Worm (Caenorhabditis elegans) whole organism, L4 larva: Measurements from ENCODE around the gene his-69.

Source experiments
- F37D6.2 ChIP-seq: sonication (generic microtip); optimal IDR thresholded peaks from 2 replicates; lab custom pipeline; 2016; ENCODE audit warnings: mild to moderate bottlenecking, missing genetic modification characterization, missing compliant biosample characterization
- F44E2.7 ChIP-seq: fragments of 200-800 bp; sonication (Bioruptor generic); IDR thresholded peaks from 2 replicates; pipeline ENCODE4 v2.1.2; 2022; ENCODE audit warnings: missing genetic modification characterization, missing compliant biosample characterization
- R02D3.7 ChIP-seq: fragments of 150-350 bp; sonication (generic microtip); optimal IDR thresholded peaks from 3 replicates; lab custom pipeline; 2014; ENCODE audit warnings: missing biosample characterization, missing genetic modification characterization
- Y105C5A.15 ChIP-seq: fragments of 200-800 bp; sonication (Bioruptor generic); IDR thresholded peaks from 2 replicates; pipeline ENCODE4 v1.3.6; 2022; ENCODE audit warnings: missing genetic modification characterization, missing compliant biosample characterization
- Y48G9A.11 ChIP-seq: fragments of 200-800 bp; sonication (Bioruptor generic); IDR thresholded peaks from 2 replicates; pipeline ENCODE4 v1.3.6; 2022; ENCODE audit warnings: missing genetic modification reagents, missing genetic modification characterization, missing compliant biosample characterization
- ZK546.5 ChIP-seq, 2 experiments: sonication (generic microtip); optimal IDR thresholded peaks; 2 replicates each; lab custom pipeline; 2017; ENCODE audit warnings: missing biosample characterization in 2 of 2, missing genetic modification characterization in 2 of 2
- aha-1 ChIP-seq: fragments of 150-350 bp; peaks from one replicate; lab custom pipeline; 2014; ENCODE audit warnings: missing biosample characterization, missing genetic modification characterization
- aly-2 ChIP-seq: sonication (generic microtip); optimal IDR thresholded peaks from 2 replicates; lab custom pipeline; 2018; ENCODE audit warnings: missing biosample characterization, missing genetic modification characterization
- ceh-82 ChIP-seq: sonication (generic microtip); optimal IDR thresholded peaks from 2 replicates; lab custom pipeline; 2017; ENCODE audit warnings: missing biosample characterization, missing genetic modification characterization
- ces-1 ChIP-seq: fragments of 150-350 bp; sonication (generic microtip); optimal IDR thresholded peaks from 4 replicates; lab custom pipeline; 2014; ENCODE audit warnings: missing biosample characterization, missing genetic modification reagents, missing genetic modification characterization
- daf-19 ChIP-seq: fragments of 200-800 bp; sonication (Bioruptor generic); conservative IDR thresholded peaks from 2 replicates; pipeline ENCODE4 v1.3.6; 2022; ENCODE audit warnings: missing genetic modification characterization, missing compliant biosample characterization
- dmd-6 ChIP-seq: fragments of 200-800 bp; sonication (Bioruptor generic); IDR thresholded peaks from 2 replicates; pipeline ENCODE4 v1.3.6; 2022; ENCODE audit warnings: missing genetic modification reagents, missing genetic modification characterization, missing compliant biosample characterization
- dmd-8 ChIP-seq: fragments of 200-800 bp; sonication (Bioruptor generic); IDR thresholded peaks from 2 replicates; pipeline ENCODE4 v1.3.6; 2022; ENCODE audit warnings: missing genetic modification characterization, missing compliant biosample characterization
- dpl-1 ChIP-seq: fragments of 150-350 bp; optimal IDR thresholded peaks from 2 replicates; lab custom pipeline; 2014; ENCODE audit warnings: missing biosample characterization, missing genetic modification reagents, missing genetic modification characterization
- duxl-1 ChIP-seq: sonication (generic microtip); optimal IDR thresholded peaks from 2 replicates; lab custom pipeline; 2016; ENCODE audit warnings: mild to moderate bottlenecking, missing genetic modification characterization, moderate library complexity, missing compliant biosample characterization; ENCODE audit not compliant: poor library complexity
- dve-1 ChIP-seq: sonication (generic microtip); optimal IDR thresholded peaks from 2 replicates; lab custom pipeline; 2017; ENCODE audit warnings: antibody characterized with exemption, mild to moderate bottlenecking, missing genetic modification characterization, missing compliant biosample characterization; ENCODE audit not compliant: insufficient read depth
- egl-43 ChIP-seq: fragments of 200-800 bp; sonication (Bioruptor generic); IDR thresholded peaks from 2 replicates; pipeline ENCODE4 v1.3.6; 2022; ENCODE audit warnings: missing genetic modification reagents, missing genetic modification characterization, missing compliant biosample characterization
- hif-1 ChIP-seq, 2 experiments: sonication (generic microtip); optimal IDR thresholded peaks; 2 replicates each; lab custom pipeline; 2016 to 2017; ENCODE audit warnings: missing compliant biosample characterization in 2 of 2, missing genetic modification characterization in 2 of 2, missing genetic modification reagents in 2 of 2, missing genotype in 2 of 2, mild to moderate bottlenecking in 1 of 2
- hlh-30 ChIP-seq: sonication (generic microtip); optimal IDR thresholded peaks from 2 replicates; lab custom pipeline; 2017; ENCODE audit warnings: antibody characterized with exemption, mild to moderate bottlenecking, missing genetic modification characterization, missing compliant biosample characterization; ENCODE audit not compliant: insufficient read depth
- hmg-1.1 ChIP-seq: fragments of 200-800 bp; sonication (Bioruptor generic); IDR thresholded peaks from 2 replicates; pipeline ENCODE4 v1.3.6; 2022; ENCODE audit warnings: missing genetic modification reagents, missing genetic modification characterization, missing compliant biosample characterization
- lin-1 ChIP-seq: fragments of 200-800 bp; sonication (Bioruptor generic); IDR thresholded peaks from 2 replicates; pipeline ENCODE4 v1.3.6; 2022; ENCODE audit warnings: missing genetic modification reagents, missing genetic modification characterization, missing compliant biosample characterization
- lin-13 ChIP-seq: fragments of 150-350 bp; optimal IDR thresholded peaks from 2 replicates; lab custom pipeline; 2014; ENCODE audit warnings: missing biosample characterization, missing genetic modification reagents, missing genetic modification characterization
- lin-29 ChIP-seq: fragments of 200-800 bp; sonication (Bioruptor generic); IDR thresholded peaks from 2 replicates; pipeline ENCODE4 v1.3.6; 2022; ENCODE audit warnings: missing genetic modification reagents, missing genetic modification characterization, missing compliant biosample characterization
- lin-38 ChIP-seq: fragments of 200-800 bp; sonication (Bioruptor generic); IDR thresholded peaks from 2 replicates; pipeline ENCODE4 v1.3.6; 2022; ENCODE audit warnings: missing genetic modification reagents, missing genetic modification characterization, missing compliant biosample characterization
- lin-39 ChIP-seq: fragments of 150-350 bp; optimal IDR thresholded peaks from 2 replicates; lab custom pipeline; 2014; ENCODE audit warnings: missing biosample characterization, missing genetic modification reagents, missing genetic modification characterization
- lsy-2 ChIP-seq, 2 experiments: fragments of 150-350 bp in 1 of 2; sonication (generic microtip) in 1 of 2; optimal IDR thresholded peaks; 2 replicates each; lab custom pipeline; 2014 to 2017; ENCODE audit warnings: missing biosample characterization in 2 of 2, missing genetic modification characterization in 2 of 2
- madf-9 ChIP-seq: fragments of 200-800 bp; sonication (Bioruptor generic); conservative IDR thresholded peaks from 2 replicates; pipeline ENCODE4 v1.3.6; 2022; ENCODE audit warnings: missing genetic modification reagents, missing genetic modification characterization, missing compliant biosample characterization
- mdl-1 ChIP-seq, 2 experiments: fragments of 150-350 bp in 1 of 2; sonication (generic microtip) in 1 of 2; optimal IDR thresholded peaks; 2 replicates each; lab custom pipeline; 2014 to 2017; ENCODE audit warnings: missing biosample characterization in 2 of 2, missing genetic modification characterization in 2 of 2
- nhr-10 ChIP-seq: fragments of 150-350 bp; optimal IDR thresholded peaks from 2 replicates; lab custom pipeline; 2014; ENCODE audit warnings: missing biosample characterization, missing genetic modification characterization
- nhr-28 ChIP-seq: fragments of 150-350 bp; optimal IDR thresholded peaks from 2 replicates; lab custom pipeline; 2014; ENCODE audit warnings: missing biosample characterization, missing genetic modification characterization
- nhr-6 ChIP-seq: fragments of 150-350 bp; optimal IDR thresholded peaks from 2 replicates; lab custom pipeline; 2014; ENCODE audit warnings: missing biosample characterization, missing genetic modification characterization
- nhr-77 ChIP-seq: fragments of 150-350 bp; optimal IDR thresholded peaks from 2 replicates; lab custom pipeline; 2014; ENCODE audit warnings: missing biosample characterization, missing genetic modification characterization
- pha-4 ChIP-seq, 2 experiments: fragments of 150-350 bp in 1 of 2; fragments of 200-800 bp in 1 of 2; sonication (Bioruptor generic) in 1 of 2; IDR thresholded peaks in 1 of 2; optimal IDR thresholded peaks in 1 of 2; 2 replicates each; pipeline versions ENCODE4 v1.3.6 to Lab custom; 2014 to 2022; ENCODE audit warnings: missing genetic modification characterization in 2 of 2, missing genetic modification reagents in 2 of 2, missing biosample characterization in 1 of 2, missing compliant biosample characterization in 1 of 2
- php-3 ChIP-seq: fragments of 200-800 bp; sonication (Bioruptor generic); IDR thresholded peaks from 2 replicates; pipeline ENCODE4 v1.3.6; 2022; ENCODE audit warnings: missing genetic modification reagents, missing genetic modification characterization, missing compliant biosample characterization
- pqm-1 ChIP-seq: sonication (generic microtip); optimal IDR thresholded peaks from 2 replicates; lab custom pipeline; 2017; ENCODE audit warnings: missing biosample characterization, missing genetic modification characterization
- sdz-12 ChIP-seq: fragments of 200-800 bp; sonication (Bioruptor generic); optimal IDR thresholded peaks from 2 replicates; lab custom pipeline; 2018; ENCODE audit warnings: mild to moderate bottlenecking, missing genetic modification characterization, missing compliant biosample characterization
- spr-1 ChIP-seq: sonication (generic microtip); optimal IDR thresholded peaks from 2 replicates; lab custom pipeline; 2016; ENCODE audit warnings: mild to moderate bottlenecking, missing genetic modification characterization, missing compliant biosample characterization
- tra-1 ChIP-seq: fragments of 200-800 bp; sonication (Bioruptor generic); IDR thresholded peaks from 2 replicates; pipeline ENCODE4 v1.3.6; 2022; ENCODE audit warnings: missing genetic modification reagents, missing genetic modification characterization, missing compliant biosample characterization
- unc-130 ChIP-seq: sonication (generic microtip); optimal IDR thresholded peaks from 2 replicates; lab custom pipeline; 2016; ENCODE audit warnings: missing genetic modification reagents, missing genetic modification characterization, missing compliant biosample characterization
- unc-62 ChIP-seq, 3 experiments: fragments of 150-350 bp in 1 of 3; sonication (generic microtip); optimal IDR thresholded peaks in 2 of 3; peaks in 1 of 3; 1 replicate in 1 of 3; 2 replicates in 2 of 3; lab custom pipeline; 2014 to 2017; ENCODE audit warnings: missing biosample characterization in 3 of 3, missing genetic modification characterization in 3 of 3, missing genetic modification reagents in 3 of 3, missing genotype in 1 of 3
- zip-2 ChIP-seq: fragments of 150-350 bp; optimal IDR thresholded peaks from 2 replicates; lab custom pipeline; 2014; ENCODE audit warnings: missing biosample characterization, missing genetic modification characterization
- ztf-7 ChIP-seq: fragments of 150-350 bp; optimal IDR thresholded peaks from 2 replicates; lab custom pipeline; 2014; ENCODE audit warnings: missing biosample characterization, missing genetic modification characterization

his-69 gene

ce11 chrIII:4034984-4035383, 23.6 kb downstream of the his-69 start:
- TF ChIP-seq lsy-2 (tag; optimal IDR thresholded peaks at IDR 0.05; lab: Kevin White, UChicago), result peak in 1 of 2 experiments; percentile 23
- no peak for TF ChIP-seq nhr-6
- no peak for TF ChIP-seq unc-130
- TF ChIP-seq spr-1 (tag; lab: Kevin White, UChicago), result no peak

DNA sequence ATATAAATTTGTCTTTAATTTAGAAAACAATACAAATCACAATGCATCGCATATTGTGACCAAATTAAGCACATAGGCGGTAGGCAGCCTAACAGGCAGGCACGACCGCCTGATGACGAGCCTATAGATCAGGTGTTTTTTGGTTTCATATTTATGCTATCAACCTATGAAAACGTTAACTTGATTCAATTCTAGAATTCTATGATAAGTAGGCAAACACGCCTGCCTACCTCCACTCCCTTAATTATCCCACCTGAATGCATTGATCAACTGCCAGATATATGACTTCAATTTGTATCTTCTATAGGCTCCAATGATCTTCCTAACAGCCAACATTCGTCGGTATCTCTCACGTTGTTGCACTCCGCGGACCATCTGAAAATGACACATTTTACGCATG, 27.7 kb downstream of the his-69 start:
- peak in 1 of 2 experiments; percentile 79 for TF ChIP-seq unc-62 (GFP tag; optimal IDR thresholded peaks at IDR 0.05 in 1 of 2; lab: Kevin White, UChicago)
- TF ChIP-seq unc-62 (tag; optimal IDR thresholded peaks at IDR 0.05; lab: Kevin White, UChicago), result no peak
- TF ChIP-seq duxl-1 (tag; lab: Kevin White, UChicago), result no peak
- no peak for TF ChIP-seq pqm-1 (tag; lab: Kevin White, UChicago)
- TF ChIP-seq, all 104 proteins: peak for 1

DNA sequence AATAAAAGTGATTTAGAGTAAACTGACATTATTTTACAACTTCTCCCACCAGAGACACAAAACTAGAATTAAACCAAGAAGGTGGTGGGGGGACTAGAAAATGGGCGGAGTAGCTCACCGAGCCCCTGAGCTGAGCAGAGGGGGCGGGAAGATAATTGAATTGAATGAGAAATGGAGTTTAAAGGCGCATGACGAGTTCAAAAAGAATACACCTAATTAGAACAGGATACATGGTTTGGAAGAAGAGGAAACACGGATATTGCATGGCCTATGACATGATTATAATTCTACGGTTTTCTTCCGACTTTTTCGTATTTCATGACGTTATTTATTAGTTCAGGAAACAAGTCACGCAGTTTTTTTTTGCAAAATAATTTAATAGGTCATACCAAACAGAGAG, 30.5 kb downstream of the his-69 start, which contains the start of gene T02C12.5:
T02C12.5 (minus strand) TSS at position 101 of the 400 bp plus-strand sequence.
- TF ChIP-seq madf-9 (GFP tag; lab: Robert Waterston, UW) (no peak), ceh-82 (tag; lab: Kevin White, UChicago) (no peak), sdz-12 (GFP tag; lab: Kevin White, UChicago) (no peak), ZK546.5 (tag; optimal IDR thresholded peaks at IDR 0.05; lab: Kevin White, UChicago) (no peak), php-3 (GFP tag; lab: Robert Waterston, UW) (no peak), lin-39 (tag; lab: Kevin White, UChicago) (no peak), daf-19 (GFP tag; lab: Robert Waterston, UW) (no peak), Y105C5A.15 (GFP tag; lab: Robert Waterston, UW) (no peak), mdl-1 (tag; optimal IDR thresholded peaks at IDR 0.05; lab: Kevin White, UChicago) (no peak), egl-43 (GFP tag; lab: Robert Waterston, UW) (no peak), aly-2 (tag; lab: Kevin White, UChicago) (no peak), F37D6.2 (no peak), lin-29 (GFP tag; lab: Robert Waterston, UW) (no peak), hmg-1.1 (GFP tag; lab: Robert Waterston, UW) (no peak), F44E2.7 (GFP tag; lab: Robert Waterston, UW) (no peak)

- TF ChIP-seq aha-1 (peak; percentile 62), dve-1 (tag; lab: Kevin White, UChicago) (no peak)
Observed at ce11 chrIII:4021866-4022265, 36.7 kb downstream of the his-69 start, which contains the start of gene tftc-5. tftc-5 (plus strand) TSS chrIII:4022166.

ce11 chrIII:4019801-4020200, 38.7 kb downstream of the his-69 start, which contains the start of gene snpc-3.4:
snpc-3.4 (plus strand) TSS chrIII:4020037.
- peak; percentile 39 for TF ChIP-seq lin-13 (GFP tag; lab: Kevin White, UChicago)
- no peak for TF ChIP-seq tra-1
- TF ChIP-seq lsy-2 (tag; optimal IDR thresholded peaks at IDR 0.05; lab: Kevin White, UChicago), result peak; percentile 83 to 98
- TF ChIP-seq unc-62 (GFP tag; optimal IDR thresholded peaks at IDR 0.05 in 1 of 2; lab: Kevin White, UChicago), result peak in 1 of 2 experiments; percentile 58
- TF ChIP-seq unc-62 (tag; optimal IDR thresholded peaks at IDR 0.05; lab: Kevin White, UChicago), result no peak
- no peak for TF ChIP-seq pha-4 (GFP tag; IDR thresholded peaks at IDR 0.05; lab: Robert Waterston, UW)
- peak; percentile 36 for TF ChIP-seq pha-4 (tag; optimal IDR thresholded peaks at IDR 0.05; lab: Kevin White, UChicago)
- TF ChIP-seq aha-1, result peak; percentile 94
- peak; percentile 83 for TF ChIP-seq unc-130
- TF ChIP-seq R02D3.7, result no peak
- no peak for TF ChIP-seq dmd-8 (GFP tag; lab: Robert Waterston, UW)
- TF ChIP-seq hlh-30 (tag; lab: Kevin White, UChicago), result peak; percentile 60
- 0 out of 2 replicates have a peak, but pooled peaks have one; percentile 64 for TF ChIP-seq hmg-1.1 (GFP tag; lab: Robert Waterston, UW)
- TF ChIP-seq nhr-28 (tag; lab: Kevin White, UChicago), result peak; percentile 58
- peak; percentile 80 for TF ChIP-seq lin-38 (GFP tag; lab: Robert Waterston, UW)
- TF ChIP-seq nhr-77, result no peak
- TF ChIP-seq dpl-1 (GFP tag; lab: Kevin White, UChicago), result peak; percentile 91
- TF ChIP-seq lin-1 (GFP tag; lab: Robert Waterston, UW), result peak; percentile 15; the same call in 1 of the 2 replicates
- TF ChIP-seq hif-1 (tag; optimal IDR thresholded peaks at IDR 0.05; lab: Kevin White, UChicago), result peak in 1 of 2 experiments; percentile 35
- TF ChIP-seq Y48G9A.11, result peak; percentile 75
- TF ChIP-seq nhr-10, result no peak
- TF ChIP-seq zip-2 (tag; lab: Kevin White, UChicago), result no peak
- peak; percentile 42; the same call in 1 of the 2 replicates for TF ChIP-seq dmd-6 (GFP tag; lab: Robert Waterston, UW)
- TF ChIP-seq ces-1, result no peak
- peak; percentile 12 for TF ChIP-seq ztf-7
